Worm (Caenorhabditis elegans) whole organism, late embryonic: ENCODE measurements around the gene wrm-1.

Source experiments
- F13H6.1 ChIP-seq: sonication (generic microtip); optimal IDR thresholded peaks from 2 replicates; lab custom pipeline; 2016; ENCODE audit warnings: missing genetic modification characterization, missing compliant biosample characterization
- T23F11.4 ChIP-seq: fragments of 200-800 bp; sonication (Bioruptor generic); optimal IDR thresholded peaks from 2 replicates; lab custom pipeline; 2018; ENCODE audit warnings: mild to moderate bottlenecking, missing genetic modification characterization, missing compliant biosample characterization
- che-1 ChIP-seq: sonication (generic microtip); optimal IDR thresholded peaks from 2 replicates; lab custom pipeline; 2016; ENCODE audit warnings: mild to moderate bottlenecking, missing genetic modification characterization, missing compliant biosample characterization
- lim-6 ChIP-seq: sonication (generic microtip); optimal IDR thresholded peaks from 2 replicates; lab custom pipeline; 2016; ENCODE audit warnings: missing genetic modification characterization, missing compliant biosample characterization
- nfya-1 ChIP-seq: sonication (generic microtip); optimal IDR thresholded peaks from 2 replicates; lab custom pipeline; 2017; ENCODE audit warnings: missing genetic modification characterization, mild to moderate bottlenecking, missing compliant biosample characterization, antibody characterized with exemption, moderate library complexity
- rnt-1 ChIP-seq: sonication (generic microtip); optimal IDR thresholded peaks from 2 replicates; lab custom pipeline; 2016; ENCODE audit warnings: missing genetic modification characterization, missing compliant biosample characterization

- TF ChIP-seq T23F11.4 (GFP tag; lab: Kevin White, UChicago) (no peak), lim-6 (tag; lab: Kevin White, UChicago) (no peak), che-1 (tag; lab: Kevin White, UChicago) (no peak), F13H6.1 (no peak), nfya-1 (no peak), rnt-1 (tag; lab: Kevin White, UChicago) (no peak)
Measured at ce11 chrIII:5707546-5707945, 15.1 kb upstream of the wrm-1 start.
